Worm (Caenorhabditis elegans) whole organism, L4 larva: ENCODE data around the gene pqn-74.

Source experiments
- F37D6.2 ChIP-seq: sonication (generic microtip); optimal IDR thresholded peaks from 2 replicates; lab custom pipeline; 2016; ENCODE audit warnings: mild to moderate bottlenecking, missing genetic modification characterization, missing compliant biosample characterization
- F44E2.7 ChIP-seq: fragments of 200-800 bp; sonication (Bioruptor generic); IDR thresholded peaks from 2 replicates; pipeline ENCODE4 v2.1.2; 2022; ENCODE audit warnings: missing genetic modification characterization, missing compliant biosample characterization
- T26A8.4 ChIP-seq: fragments of 200-800 bp; sonication (Bioruptor generic); IDR thresholded peaks from 2 replicates; pipeline ENCODE4 v1.3.6; 2022; ENCODE audit warnings: missing genetic modification characterization, missing compliant biosample characterization
- Y75B8A.6 ChIP-seq: fragments of 200-800 bp; sonication (Bioruptor generic); IDR thresholded peaks from 2 replicates; pipeline ENCODE4 v1.3.6; 2022; ENCODE audit warnings: missing genetic modification reagents, missing genetic modification characterization, missing compliant biosample characterization
- arid-1 ChIP-seq: fragments of 200-800 bp; sonication (Bioruptor generic); conservative IDR thresholded peaks from 2 replicates; pipeline ENCODE4 v1.3.6; 2022; ENCODE audit warnings: missing genetic modification reagents, missing genetic modification characterization, missing compliant biosample characterization
- ceh-20 ChIP-seq: fragments of 200-800 bp; sonication (Bioruptor generic); IDR thresholded peaks from 2 replicates; pipeline ENCODE4 v1.3.6; 2022; ENCODE audit warnings: missing genetic modification reagents, missing genetic modification characterization, missing compliant biosample characterization
- ceh-62 ChIP-seq: sonication (generic microtip); optimal IDR thresholded peaks from 2 replicates; lab custom pipeline; 2017; ENCODE audit warnings: missing biosample characterization, missing genetic modification characterization
- ces-1 ChIP-seq: fragments of 150-350 bp; sonication (generic microtip); optimal IDR thresholded peaks from 4 replicates; lab custom pipeline; 2014; ENCODE audit warnings: missing biosample characterization, missing genetic modification reagents, missing genetic modification characterization
- cey-2 ChIP-seq: sonication (generic microtip); optimal IDR thresholded peaks from 3 replicates; lab custom pipeline; 2017; ENCODE audit warnings: missing genetic modification characterization, mild to moderate bottlenecking, missing compliant biosample characterization, antibody characterized with exemption, borderline replicate concordance; ENCODE audit not compliant: insufficient read depth
- daf-16 ChIP-seq, 3 experiments: sonication (generic microtip); optimal IDR thresholded peaks; 2 replicates each; lab custom pipeline; 2016 to 2017; ENCODE audit warnings: missing genetic modification characterization in 3 of 3, missing genetic modification reagents in 3 of 3, mild to moderate bottlenecking in 2 of 3, missing compliant biosample characterization in 2 of 3, missing biosample characterization in 1 of 3, moderate library complexity in 1 of 3
- dmd-6 ChIP-seq: fragments of 200-800 bp; sonication (Bioruptor generic); IDR thresholded peaks from 2 replicates; pipeline ENCODE4 v1.3.6; 2022; ENCODE audit warnings: missing genetic modification reagents, missing genetic modification characterization, missing compliant biosample characterization
- dmd-8 ChIP-seq: fragments of 200-800 bp; sonication (Bioruptor generic); IDR thresholded peaks from 2 replicates; pipeline ENCODE4 v1.3.6; 2022; ENCODE audit warnings: missing genetic modification characterization, missing compliant biosample characterization
- dve-1 ChIP-seq: sonication (generic microtip); optimal IDR thresholded peaks from 2 replicates; lab custom pipeline; 2017; ENCODE audit warnings: antibody characterized with exemption, mild to moderate bottlenecking, missing genetic modification characterization, missing compliant biosample characterization; ENCODE audit not compliant: insufficient read depth
- egl-43 ChIP-seq: fragments of 200-800 bp; sonication (Bioruptor generic); IDR thresholded peaks from 2 replicates; pipeline ENCODE4 v1.3.6; 2022; ENCODE audit warnings: missing genetic modification reagents, missing genetic modification characterization, missing compliant biosample characterization
- gei-8 ChIP-seq: fragments of 200-800 bp; sonication (Bioruptor generic); optimal IDR thresholded peaks from 2 replicates; lab custom pipeline; 2018; ENCODE audit warnings: mild to moderate bottlenecking, missing genetic modification characterization, missing compliant biosample characterization
- hif-1 ChIP-seq, 2 experiments: sonication (generic microtip); optimal IDR thresholded peaks; 2 replicates each; lab custom pipeline; 2016 to 2017; ENCODE audit warnings: missing compliant biosample characterization in 2 of 2, missing genetic modification characterization in 2 of 2, missing genetic modification reagents in 2 of 2, missing genotype in 2 of 2, mild to moderate bottlenecking in 1 of 2
- hlh-11 ChIP-seq: fragments of 200-800 bp; sonication (Bioruptor generic); optimal IDR thresholded peaks from 2 replicates; lab custom pipeline; 2018; ENCODE audit warnings: mild to moderate bottlenecking, missing genetic modification characterization, missing compliant biosample characterization
- hlh-30 ChIP-seq: sonication (generic microtip); optimal IDR thresholded peaks from 2 replicates; lab custom pipeline; 2017; ENCODE audit warnings: antibody characterized with exemption, mild to moderate bottlenecking, missing genetic modification characterization, missing compliant biosample characterization; ENCODE audit not compliant: insufficient read depth
- hmg-1.1 ChIP-seq: fragments of 200-800 bp; sonication (Bioruptor generic); IDR thresholded peaks from 2 replicates; pipeline ENCODE4 v1.3.6; 2022; ENCODE audit warnings: missing genetic modification reagents, missing genetic modification characterization, missing compliant biosample characterization
- jun-1 ChIP-seq: fragments of 150-350 bp; optimal IDR thresholded peaks from 2 replicates; lab custom pipeline; 2014; ENCODE audit warnings: missing biosample characterization, missing genetic modification reagents, missing genetic modification characterization
- lin-13 ChIP-seq: fragments of 150-350 bp; optimal IDR thresholded peaks from 2 replicates; lab custom pipeline; 2014; ENCODE audit warnings: missing biosample characterization, missing genetic modification reagents, missing genetic modification characterization
- mdl-1 ChIP-seq, 2 experiments: fragments of 150-350 bp in 1 of 2; sonication (generic microtip) in 1 of 2; optimal IDR thresholded peaks; 2 replicates each; lab custom pipeline; 2014 to 2017; ENCODE audit warnings: missing biosample characterization in 2 of 2, missing genetic modification characterization in 2 of 2
- mxl-2 ChIP-seq: fragments of 200-800 bp; sonication (Bioruptor generic); conservative IDR thresholded peaks from 2 replicates; pipeline ENCODE4 v1.3.6; 2022; ENCODE audit warnings: missing genetic modification reagents, missing genetic modification characterization, missing compliant biosample characterization
- mxl-3 ChIP-seq: fragments of 200-800 bp; sonication (Bioruptor generic); optimal IDR thresholded peaks from 2 replicates; lab custom pipeline; 2018; ENCODE audit warnings: mild to moderate bottlenecking, missing genetic modification characterization, missing compliant biosample characterization
- nhr-28 ChIP-seq: fragments of 150-350 bp; optimal IDR thresholded peaks from 2 replicates; lab custom pipeline; 2014; ENCODE audit warnings: missing biosample characterization, missing genetic modification characterization
- nhr-6 ChIP-seq: fragments of 150-350 bp; optimal IDR thresholded peaks from 2 replicates; lab custom pipeline; 2014; ENCODE audit warnings: missing biosample characterization, missing genetic modification characterization
- nhr-77 ChIP-seq: fragments of 150-350 bp; optimal IDR thresholded peaks from 2 replicates; lab custom pipeline; 2014; ENCODE audit warnings: missing biosample characterization, missing genetic modification characterization
- php-3 ChIP-seq: fragments of 200-800 bp; sonication (Bioruptor generic); IDR thresholded peaks from 2 replicates; pipeline ENCODE4 v1.3.6; 2022; ENCODE audit warnings: missing genetic modification reagents, missing genetic modification characterization, missing compliant biosample characterization
- pqm-1 ChIP-seq: sonication (generic microtip); optimal IDR thresholded peaks from 2 replicates; lab custom pipeline; 2017; ENCODE audit warnings: missing biosample characterization, missing genetic modification characterization
- rbr-2 ChIP-seq: sonication (generic microtip); optimal IDR thresholded peaks from 2 replicates; lab custom pipeline; 2016; ENCODE audit warnings: missing genotype, missing genetic modification characterization, missing compliant biosample characterization
- set-16 ChIP-seq: fragments of 200-800 bp; sonication (Bioruptor generic); IDR thresholded peaks from 2 replicates; pipeline ENCODE4 v1.3.6; 2022; ENCODE audit warnings: missing genetic modification reagents, missing genetic modification characterization, missing compliant biosample characterization
- snpc-4 ChIP-seq: fragments of 150-350 bp; optimal IDR thresholded peaks from 2 replicates; lab custom pipeline; 2014; ENCODE audit warnings: missing biosample characterization, missing genetic modification characterization
- tra-1 ChIP-seq: fragments of 200-800 bp; sonication (Bioruptor generic); IDR thresholded peaks from 2 replicates; pipeline ENCODE4 v1.3.6; 2022; ENCODE audit warnings: missing genetic modification reagents, missing genetic modification characterization, missing compliant biosample characterization
- unc-62 ChIP-seq, 3 experiments: fragments of 150-350 bp in 1 of 3; sonication (generic microtip); optimal IDR thresholded peaks in 2 of 3; peaks in 1 of 3; 1 replicate in 1 of 3; 2 replicates in 2 of 3; lab custom pipeline; 2014 to 2017; ENCODE audit warnings: missing biosample characterization in 3 of 3, missing genetic modification characterization in 3 of 3, missing genetic modification reagents in 3 of 3, missing genotype in 1 of 3
- vab-7 ChIP-seq: fragments of 200-800 bp; sonication (Bioruptor generic); IDR thresholded peaks from 2 replicates; pipeline ENCODE4 v1.3.6; 2022; ENCODE audit warnings: missing genetic modification reagents, missing genetic modification characterization, missing compliant biosample characterization
- zfp-2 ChIP-seq: sonication (generic microtip); optimal IDR thresholded peaks from 2 replicates; lab custom pipeline; 2016; ENCODE audit warnings: mild to moderate bottlenecking, missing genetic modification characterization, missing compliant biosample characterization
- zfp-3 ChIP-seq: fragments of 200-800 bp; sonication (Bioruptor generic); conservative IDR thresholded peaks from 2 replicates; pipeline ENCODE4 v1.3.6; 2022; ENCODE audit warnings: missing genetic modification reagents, missing genetic modification characterization, missing compliant biosample characterization
- ztf-11 ChIP-seq: fragments of 150-350 bp; optimal IDR thresholded peaks from 2 replicates; lab custom pipeline; 2014; ENCODE audit warnings: missing biosample characterization, missing genetic modification characterization

Gene pqn-74

ce11 chrIV:13342555-13342954 lies 11.3 kb upstream of the pqn-74 start, which contains the start of gene W02A2.5:
Gene W02A2.5, plus strand, starts transcription at chrIV:13342855.
- TF ChIP-seq Y75B8A.6 (GFP tag; lab: Robert Waterston, UW) (no peak), unc-62 (GFP tag; optimal IDR thresholded peaks at IDR 0.05 in 1 of 2; lab: Kevin White, UChicago) (peak in 1 of 2 experiments; percentile 62), unc-62 (tag; optimal IDR thresholded peaks at IDR 0.05; lab: Kevin White, UChicago) (no peak)

DNA sequence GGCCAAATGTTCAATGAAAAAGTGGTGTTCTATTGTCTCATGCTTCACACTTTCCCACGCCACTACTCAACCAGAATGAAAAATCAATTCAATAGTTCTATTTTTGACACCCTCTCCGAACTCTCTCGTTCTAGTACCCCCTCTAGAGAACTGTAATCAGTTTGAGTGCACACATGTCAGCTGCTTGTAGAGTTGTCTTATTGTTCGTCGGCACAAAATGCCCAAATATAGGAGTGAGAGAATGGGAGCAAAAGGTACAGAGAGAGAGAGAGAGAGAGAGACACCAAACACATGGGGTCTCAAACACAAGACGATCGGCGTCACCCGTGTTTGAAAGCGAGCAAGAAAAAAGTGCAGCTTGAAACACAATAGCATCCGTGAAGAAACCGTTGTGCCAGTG lies 3.1 kb upstream of the pqn-74 start:
- peak in 1 of 2 experiments; percentile 76 for TF ChIP-seq unc-62 (GFP tag; optimal IDR thresholded peaks at IDR 0.05 in 1 of 2; lab: Kevin White, UChicago)
- no peak for TF ChIP-seq unc-62 (tag; optimal IDR thresholded peaks at IDR 0.05; lab: Kevin White, UChicago)
- peak; percentile 11 for TF ChIP-seq pqm-1 (tag; lab: Kevin White, UChicago)
- peak; percentile 0 for TF ChIP-seq nhr-77 (tag; lab: Kevin White, UChicago)
- peak; percentile 48 for TF ChIP-seq hlh-30 (tag; lab: Kevin White, UChicago)
- no peak for TF ChIP-seq zfp-2 (tag; lab: Kevin White, UChicago)
- peak; percentile 41 for TF ChIP-seq dve-1 (tag; lab: Kevin White, UChicago)
- no peak for TF ChIP-seq ces-1 (GFP tag; lab: Kevin White, UChicago)
- TF ChIP-seq mdl-1 (tag; optimal IDR thresholded peaks at IDR 0.05; lab: Kevin White, UChicago) = no peak
- peak; percentile 53 for TF ChIP-seq dmd-6 (GFP tag; lab: Robert Waterston, UW)
- no peak for TF ChIP-seq dmd-8 (GFP tag; lab: Robert Waterston, UW)
- TF ChIP-seq T26A8.4 (GFP tag; lab: Robert Waterston, UW) = peak; percentile 28
- peak; percentile 16 for TF ChIP-seq hlh-11 (tag; lab: Kevin White, UChicago)
- TF ChIP-seq ceh-62 = no peak
- TF ChIP-seq php-3 = 0 out of 2 replicates have a peak, but pooled peaks have one; percentile 29
- no peak for TF ChIP-seq gei-8 (GFP tag; lab: Kevin White, UChicago)
- TF ChIP-seq cey-2 (tag; lab: Kevin White, UChicago) = no peak
- TF ChIP-seq snpc-4 (tag; lab: Kevin White, UChicago) = no peak
- peak; percentile 77 for TF ChIP-seq nhr-28 (tag; lab: Kevin White, UChicago)
- peak in 1 of 2 experiments; percentile 27 for TF ChIP-seq hif-1 (tag; optimal IDR thresholded peaks at IDR 0.05; lab: Kevin White, UChicago)
- no peak for TF ChIP-seq daf-16 (GFP tag; optimal IDR thresholded peaks at IDR 0.05; lab: Kevin White, UChicago)
- TF ChIP-seq daf-16 (tag; optimal IDR thresholded peaks at IDR 0.05; lab: Kevin White, UChicago) = peak; percentile 11
- TF ChIP-seq, all 104 proteins: peak for 12

- no peak for TF ChIP-seq snpc-4 (tag; lab: Kevin White, UChicago)
- no peak for TF ChIP-seq T26A8.4 (GFP tag; lab: Robert Waterston, UW)
- peak; percentile 12 for TF ChIP-seq mxl-3
- no peak for TF ChIP-seq rbr-2 (tag; lab: Kevin White, UChicago)
- no peak for TF ChIP-seq jun-1 (tag; lab: Kevin White, UChicago)
- no peak for TF ChIP-seq ceh-20 (GFP tag; lab: Robert Waterston, UW)
- no peak for TF ChIP-seq vab-7 (GFP tag; lab: Robert Waterston, UW)
- no peak for TF ChIP-seq mxl-2 (GFP tag; lab: Robert Waterston, UW)
- no peak for TF ChIP-seq tra-1 (GFP tag; lab: Robert Waterston, UW)
- TF ChIP-seq hmg-1.1 (GFP tag; lab: Robert Waterston, UW) = 0 out of 2 replicates have a peak, but pooled peaks have one; percentile 18
- no peak for TF ChIP-seq egl-43 (GFP tag; lab: Robert Waterston, UW)
- TF ChIP-seq hif-1 (tag; optimal IDR thresholded peaks at IDR 0.05; lab: Kevin White, UChicago) = no peak
- no peak for TF ChIP-seq cey-2 (tag; lab: Kevin White, UChicago)
- no peak for TF ChIP-seq arid-1 (GFP tag; lab: Robert Waterston, UW)
- no peak for TF ChIP-seq zfp-3 (GFP tag; lab: Robert Waterston, UW)
- TF ChIP-seq lin-13 (GFP tag; lab: Kevin White, UChicago) = no peak
- no peak for TF ChIP-seq F37D6.2 (tag; lab: Kevin White, UChicago)
- TF ChIP-seq set-16 (GFP tag; lab: Robert Waterston, UW) = peak; percentile 57
- no peak for TF ChIP-seq F44E2.7 (GFP tag; lab: Robert Waterston, UW)
- TF ChIP-seq ztf-11 (tag; lab: Kevin White, UChicago) = no peak
- TF ChIP-seq nhr-6 (tag; lab: Kevin White, UChicago) = no peak
These were observed 659 bp downstream of the pqn-74 start for ce11 chrIV:13330547-13330946.
